Fruit fly (Drosophila melanogaster): Measurements from ENCODE around the gene CG43232.

CG43232 gene

dm6 chr2L:6918517-6919202 lies 13.3 kb upstream of the CG43232 start, which contains the start of gene nop5 (continued):
- no peak for TF ChIP-seq ERR (GFP tag; optimal IDR thresholded peaks at IDR 0.05)
- TF ChIP-seq scrt (GFP tag; optimal IDR thresholded peaks at IDR 0.05), result no peak
- TF ChIP-seq D (optimal IDR thresholded peaks at IDR 0.05), result no peak
- peak; percentile 69 for TF ChIP-seq D (GFP tag; optimal IDR thresholded peaks at IDR 0.05)
- no peak for TF ChIP-seq CkIIα-i1 (GFP tag; IDR thresholded peaks at IDR 0.05)
- TF ChIP-seq CG9609 (GFP tag; optimal IDR thresholded peaks at IDR 0.05), result no peak
- TF ChIP-seq peb (GFP tag; IDR thresholded peaks at IDR 0.05), result no peak
- peak; percentile 79 for TF ChIP-seq CG6765 (GFP tag; optimal IDR thresholded peaks at IDR 0.05)
- TF ChIP-seq Awh (GFP tag; IDR thresholded peaks at IDR 0.05), result no peak
- no peak for TF ChIP-seq gsb (GFP tag; IDR thresholded peaks at IDR 0.05)
- TF ChIP-seq CG31365 (tag; optimal IDR thresholded peaks at IDR 0.05), result no peak
- peak; percentile 24 for TF ChIP-seq twi (tag; optimal IDR thresholded peaks at IDR 0.05)
- no peak for TF ChIP-seq CG16779 (GFP tag; IDR thresholded peaks at IDR 0.05)
- no peak for TF ChIP-seq hth (optimal IDR thresholded peaks at IDR 0.05)
- no peak for TF ChIP-seq klu (GFP tag; IDR thresholded peaks at IDR 0.05)
- TF ChIP-seq CG4617 (GFP tag; optimal IDR thresholded peaks at IDR 0.05; ENCODE audit: borderline replicate concordance), result no peak
- TF ChIP-seq ap (GFP tag; IDR thresholded peaks at IDR 0.05), result no peak
- TF ChIP-seq CG12104 (GFP tag; optimal IDR thresholded peaks at IDR 0.05), result peak; percentile 63
- TF ChIP-seq CG6175 (GFP tag; IDR thresholded peaks at IDR 0.05), result no peak
- no peak for TF ChIP-seq pho (GFP tag; optimal IDR thresholded peaks at IDR 0.05)
- TF ChIP-seq emc (GFP tag; optimal IDR thresholded peaks at IDR 0.05), result no peak
- peak; percentile 4 to 40 for TF ChIP-seq dpn (GFP tag; optimal IDR thresholded peaks at IDR 0.05)
- no peak for TF ChIP-seq wdn (GFP tag; IDR thresholded peaks at IDR 0.05)
- TF ChIP-seq CG34376 (GFP tag; optimal IDR thresholded peaks at IDR 0.05), result peak; percentile 33
- TF ChIP-seq ac (GFP tag; optimal IDR thresholded peaks at IDR 0.05), result no peak
- peak; percentile 36 for TF ChIP-seq trem (tag; optimal IDR thresholded peaks at IDR 0.05)
- no peak for TF ChIP-seq otp (GFP tag; IDR thresholded peaks at IDR 0.05)
- TF ChIP-seq sc (optimal IDR thresholded peaks at IDR 0.05), result no peak
- TF ChIP-seq sc (GFP tag; optimal IDR thresholded peaks at IDR 0.05), result no peak
- TF ChIP-seq Meics (GFP tag; optimal IDR thresholded peaks at IDR 0.05), result peak; percentile 83
- TF ChIP-seq CG13424 (tag; optimal IDR thresholded peaks at IDR 0.05), result peak; percentile 85
- no peak for TF ChIP-seq Sox100B (GFP tag; optimal IDR thresholded peaks at IDR 0.05)
- 0 out of 2 replicates have a peak, but pooled peaks have one; percentile 4 for TF ChIP-seq CG17328 (GFP tag; IDR thresholded peaks at IDR 0.05)
- no peak for TF ChIP-seq NC2β (GFP tag; optimal IDR thresholded peaks at IDR 0.05)
- TF ChIP-seq CG12071 (GFP tag; optimal IDR thresholded peaks at IDR 0.05), result no peak
- peak; percentile 71 for TF ChIP-seq Dek (tag; optimal IDR thresholded peaks at IDR 0.05)
- TF ChIP-seq kah (GFP tag; optimal IDR thresholded peaks at IDR 0.05), result peak; percentile 33
- no peak for TF ChIP-seq bab2 (GFP tag; optimal IDR thresholded peaks at IDR 0.05)
- TF ChIP-seq CG12219 (GFP tag; optimal IDR thresholded peaks at IDR 0.05), result no peak
- TF ChIP-seq YL-1 (GFP tag; optimal IDR thresholded peaks at IDR 0.05), result peak; percentile 93
- no peak for TF ChIP-seq seq (GFP tag; IDR thresholded peaks at IDR 0.05)
- TF ChIP-seq gsb-n (tag; optimal IDR thresholded peaks at IDR 0.05), result no peak
- TF ChIP-seq toy (GFP tag; IDR thresholded peaks at IDR 0.05), result no peak
- TF ChIP-seq CG5245 (GFP tag; optimal IDR thresholded peaks at IDR 0.05), result peak; percentile 5
- TF ChIP-seq unpg (GFP tag; optimal IDR thresholded peaks at IDR 0.05), result peak; percentile 38
- TF ChIP-seq Hr3 (GFP tag; optimal IDR thresholded peaks at IDR 0.05), result peak; percentile 78
- no peak for TF ChIP-seq CG10321 (GFP tag; IDR thresholded peaks at IDR 0.05)
- no peak for TF ChIP-seq en (GFP tag; optimal IDR thresholded peaks at IDR 0.05)
- TF ChIP-seq Fer1 (GFP tag; optimal IDR thresholded peaks at IDR 0.05), result peak; percentile 78
- peak; percentile 34 for TF ChIP-seq CG4820 (GFP tag; optimal IDR thresholded peaks at IDR 0.05)
- no peak for TF ChIP-seq CG14014 (GFP tag; IDR thresholded peaks at IDR 0.05)
- TF ChIP-seq CG3407 (GFP tag; optimal IDR thresholded peaks at IDR 0.05), result no peak
